Worm (Caenorhabditis elegans) whole organism, late embryonic: Measurements from ENCODE around the gene F58F12.12.

Experiments
- ceh-30 ChIP-seq: fragments of 150-350 bp; optimal IDR thresholded peaks from 2 replicates; lab custom pipeline; 2014; ENCODE audit warnings: missing biosample characterization, missing genetic modification characterization
- ceh-6 ChIP-seq: fragments of 200-800 bp; sonication (Bioruptor generic); optimal IDR thresholded peaks from 2 replicates; lab custom pipeline; 2018; ENCODE audit warnings: mild to moderate bottlenecking, missing genetic modification characterization, missing compliant biosample characterization
- fkh-10 ChIP-seq: fragments of 150-350 bp; optimal IDR thresholded peaks from 2 replicates; lab custom pipeline; 2014; ENCODE audit warnings: missing biosample characterization, missing genetic modification reagents, missing genetic modification characterization
- pha-4 ChIP-seq: fragments of 150-350 bp; optimal IDR thresholded peaks from 2 replicates; lab custom pipeline; 2018; ENCODE audit warnings: missing biosample characterization, missing genetic modification reagents, missing genetic modification characterization
- pqm-1 ChIP-seq: sonication (generic microtip); optimal IDR thresholded peaks from 2 replicates; lab custom pipeline; 2016; ENCODE audit warnings: missing genetic modification characterization, missing compliant biosample characterization
- tbx-2 ChIP-seq: sonication (generic microtip); optimal IDR thresholded peaks from 2 replicates; lab custom pipeline; 2016; ENCODE audit warnings: missing genetic modification characterization, missing compliant biosample characterization

- TF ChIP-seq pha-4 (tag; lab: Kevin White, UChicago) = no peak
- TF ChIP-seq fkh-10 (GFP tag; lab: Kevin White, UChicago) = peak; percentile 39
- no peak for TF ChIP-seq ceh-30 (tag; lab: Kevin White, UChicago)
- TF ChIP-seq ceh-6 = no peak
- no peak for TF ChIP-seq pqm-1 (tag; lab: Kevin White, UChicago)
- TF ChIP-seq tbx-2 (tag; lab: Kevin White, UChicago) = peak; percentile 72
Observed at ce11 chrII:6331222-6331830, 49.6 kb upstream of the F58F12.12 start, which contains the start of gene set-4.
